Fruit fly (Drosophila melanogaster): ENCODE data around the gene CG11529.

- TF ChIP-seq CG33017 (tag; optimal IDR thresholded peaks at IDR 0.05) = no peak
- no peak for TF ChIP-seq CG12768 (GFP tag; optimal IDR thresholded peaks at IDR 0.05)
- no peak for TF ChIP-seq Crg-1 (GFP tag; optimal IDR thresholded peaks at IDR 0.05)
- TF ChIP-seq tj (GFP tag; optimal IDR thresholded peaks at IDR 0.05) = no peak
- TF ChIP-seq CG11617 (GFP tag; optimal IDR thresholded peaks at IDR 0.05) = no peak
- TF ChIP-seq bab1 (GFP tag; optimal IDR thresholded peaks at IDR 0.05) = no peak
- TF ChIP-seq Hr96 (GFP tag; optimal IDR thresholded peaks at IDR 0.05) = no peak
- TF ChIP-seq kay (GFP tag; ENCODE audit: borderline replicate concordance) = peak; percentile 14
Measured at dm6 chr3L:12188518-12188917, 9.1 kb upstream of the CG11529 start, which contains the start of gene Est-6.

All from whole organism, adult.